Worm (Caenorhabditis elegans) whole organism, L2 larva: ENCODE results near the gene fut-1.

Experiments
- C34F6.9 ChIP-seq: fragments of 150-350 bp; optimal IDR thresholded peaks from 2 replicates; lab custom pipeline; 2014; ENCODE audit warnings: missing biosample characterization, missing genetic modification characterization
- F13H6.1 ChIP-seq: sonication (generic microtip); optimal IDR thresholded peaks from 2 replicates; lab custom pipeline; 2016; ENCODE audit warnings: missing genetic modification characterization, missing compliant biosample characterization
- Y55F3AM.14 ChIP-seq: fragments of 200-800 bp; sonication (Bioruptor generic); optimal IDR thresholded peaks from 2 replicates; lab custom pipeline; 2018; ENCODE audit warnings: mild to moderate bottlenecking, missing genetic modification characterization, missing compliant biosample characterization
- alr-1 ChIP-seq: fragments of 150-350 bp; optimal IDR thresholded peaks from 2 replicates; lab custom pipeline; 2014; ENCODE audit warnings: missing biosample characterization, missing genetic modification characterization
- ama-1 ChIP-seq: fragments of 150-350 bp; optimal IDR thresholded peaks from 2 replicates; lab custom pipeline; 2018; ENCODE audit warnings: inconsistent platforms
- blmp-1 ChIP-seq: sonication (generic microtip); optimal IDR thresholded peaks from 2 replicates; lab custom pipeline; 2017; ENCODE audit warnings: missing genetic modification characterization, mild to moderate bottlenecking, missing compliant biosample characterization, antibody characterized with exemption, moderate library complexity; ENCODE audit not compliant: insufficient read depth
- ceh-16 ChIP-seq: fragments of 150-350 bp; optimal IDR thresholded peaks from 2 replicates; lab custom pipeline; 2014; ENCODE audit warnings: missing biosample characterization, missing genetic modification characterization
- ceh-82 ChIP-seq: fragments of 150-350 bp; optimal IDR thresholded peaks from 2 replicates; lab custom pipeline; 2014; ENCODE audit warnings: missing biosample characterization, missing genetic modification characterization
- crh-2 ChIP-seq: sonication (generic microtip); optimal IDR thresholded peaks from 2 replicates; lab custom pipeline; 2017; ENCODE audit warnings: missing biosample characterization, missing genetic modification characterization
- egl-27 ChIP-seq: sonication (generic microtip); optimal IDR thresholded peaks from 3 replicates; lab custom pipeline; 2017; ENCODE audit warnings: missing biosample characterization, missing genetic modification reagents, missing genetic modification characterization
- fos-1 ChIP-seq: fragments of 150-350 bp; optimal IDR thresholded peaks from 2 replicates; lab custom pipeline; 2014; ENCODE audit warnings: missing biosample characterization, missing genetic modification characterization
- gmeb-1 ChIP-seq: fragments of 150-350 bp; optimal IDR thresholded peaks from 2 replicates; lab custom pipeline; 2014; ENCODE audit warnings: missing biosample characterization, missing genetic modification characterization
- lin-11 ChIP-seq: fragments of 150-350 bp; sonication (generic microtip); optimal IDR thresholded peaks from 2 replicates; lab custom pipeline; 2014; ENCODE audit warnings: missing biosample characterization, missing genetic modification characterization, inconsistent platforms, mixed read lengths
- lin-13 ChIP-seq: fragments of 150-350 bp; optimal IDR thresholded peaks from 2 replicates; lab custom pipeline; 2014; ENCODE audit warnings: missing biosample characterization, missing genetic modification reagents, missing genetic modification characterization
- lin-39 ChIP-seq: fragments of 150-350 bp; optimal IDR thresholded peaks from 2 replicates; lab custom pipeline; 2014; ENCODE audit warnings: missing biosample characterization, missing genetic modification reagents, missing genetic modification characterization
- lsy-2 ChIP-seq, 2 experiments: fragments of 150-350 bp in 1 of 2; sonication (generic microtip) in 1 of 2; optimal IDR thresholded peaks; 2 replicates each; lab custom pipeline; 2014 to 2017; ENCODE audit warnings: missing biosample characterization in 2 of 2, missing genetic modification characterization in 2 of 2
- mab-5 ChIP-seq: fragments of 150-350 bp; optimal IDR thresholded peaks from 2 replicates; lab custom pipeline; 2014; ENCODE audit warnings: missing biosample characterization, missing genetic modification characterization
- mbf-1 ChIP-seq: sonication (generic microtip); optimal IDR thresholded peaks from 2 replicates; lab custom pipeline; 2017; ENCODE audit warnings: missing biosample characterization, missing genetic modification characterization
- mdl-1 ChIP-seq, 2 experiments: fragments of 150-350 bp in 1 of 2; sonication (generic microtip) in 1 of 2; optimal IDR thresholded peaks; 2 replicates each; lab custom pipeline; 2017; ENCODE audit warnings: missing biosample characterization in 2 of 2, missing genetic modification characterization in 2 of 2
- nhr-10 ChIP-seq: sonication (generic microtip); optimal IDR thresholded peaks from 2 replicates; lab custom pipeline; 2017; ENCODE audit warnings: missing biosample characterization, missing genetic modification characterization
- nhr-11 ChIP-seq: fragments of 150-350 bp; optimal IDR thresholded peaks from 2 replicates; lab custom pipeline; 2014; ENCODE audit warnings: missing biosample characterization, missing genetic modification characterization
- nhr-12 ChIP-seq: fragments of 150-350 bp; optimal IDR thresholded peaks from 2 replicates; lab custom pipeline; 2014; ENCODE audit warnings: missing biosample characterization, missing genetic modification characterization
- nhr-129 ChIP-seq: fragments of 150-350 bp; optimal IDR thresholded peaks from 2 replicates; lab custom pipeline; 2014; ENCODE audit warnings: missing biosample characterization, missing genetic modification characterization
- nhr-21 ChIP-seq: fragments of 150-350 bp; optimal IDR thresholded peaks from 2 replicates; lab custom pipeline; 2014; ENCODE audit warnings: missing biosample characterization, missing genetic modification characterization
- nhr-23 ChIP-seq: fragments of 150-350 bp; optimal IDR thresholded peaks from 2 replicates; lab custom pipeline; 2014; ENCODE audit warnings: missing biosample characterization, missing genetic modification reagents, missing genetic modification characterization
- nhr-25 ChIP-seq: fragments of 150-350 bp; sonication (generic microtip); optimal IDR thresholded peaks from 3 replicates; lab custom pipeline; 2014; ENCODE audit warnings: missing biosample characterization, missing genetic modification characterization
- nhr-6 ChIP-seq: fragments of 150-350 bp; optimal IDR thresholded peaks from 2 replicates; lab custom pipeline; 2014; ENCODE audit warnings: missing biosample characterization, missing genetic modification characterization
- peb-1 ChIP-seq: fragments of 150-350 bp; optimal IDR thresholded peaks from 2 replicates; lab custom pipeline; 2014; ENCODE audit warnings: missing biosample characterization, missing genetic modification characterization
- sem-4 ChIP-seq: fragments of 150-350 bp; optimal IDR thresholded peaks from 2 replicates; lab custom pipeline; 2014; ENCODE audit warnings: missing biosample characterization, missing genetic modification reagents, missing genetic modification characterization
- sma-3 ChIP-seq: sonication (generic microtip); optimal IDR thresholded peaks from 2 replicates; lab custom pipeline; 2016; ENCODE audit warnings: missing genetic modification reagents, missing genetic modification characterization, missing compliant biosample characterization
- sma-9 ChIP-seq, 2 experiments: fragments of 150-350 bp in 1 of 2; sonication (generic microtip) in 1 of 2; optimal IDR thresholded peaks; 2 replicates each; lab custom pipeline; 2014 to 2016; ENCODE audit warnings: missing genetic modification characterization in 2 of 2, mild to moderate bottlenecking in 1 of 2, missing biosample characterization in 1 of 2, missing compliant biosample characterization in 1 of 2, missing genetic modification reagents in 1 of 2, moderate library complexity in 1 of 2
- snpc-4 ChIP-seq: fragments of 150-350 bp; optimal IDR thresholded peaks from 2 replicates; lab custom pipeline; 2014; ENCODE audit warnings: missing biosample characterization, missing genetic modification characterization
- unc-39 ChIP-seq: fragments of 150-350 bp; optimal IDR thresholded peaks from 2 replicates; lab custom pipeline; 2014; ENCODE audit warnings: missing biosample characterization, missing genetic modification characterization
- unc-62 ChIP-seq: fragments of 150-350 bp; optimal IDR thresholded peaks from 2 replicates; lab custom pipeline; 2014; ENCODE audit warnings: missing biosample characterization, missing genetic modification reagents, missing genetic modification characterization
- ztf-4 ChIP-seq: fragments of 150-350 bp; optimal IDR thresholded peaks from 2 replicates; lab custom pipeline; 2014; ENCODE audit warnings: missing biosample characterization, missing genetic modification characterization

The fut-1 gene

ce11 chrII:8742972-8743371 lies 16.4 kb downstream of the fut-1 start:
- TF ChIP-seq C34F6.9 (tag; lab: Kevin White, UChicago): peak; percentile 34
- no peak for TF ChIP-seq ceh-16 (tag; lab: Kevin White, UChicago)
- TF ChIP-seq ceh-82 (tag; lab: Kevin White, UChicago): no peak
- TF ChIP-seq lsy-2 (tag; optimal IDR thresholded peaks at IDR 0.05; lab: Kevin White, UChicago): peak in 1 of 2 experiments; percentile 49
- TF ChIP-seq sma-3 (GFP tag; lab: Kevin White, UChicago): no peak
- no peak for TF ChIP-seq lin-39 (tag; lab: Kevin White, UChicago)
- TF ChIP-seq lin-13 (GFP tag; lab: Kevin White, UChicago): peak; percentile 14
- TF ChIP-seq nhr-10 (tag; lab: Kevin White, UChicago): no peak
- TF ChIP-seq lin-11: peak; percentile 26

ce11 chrII:8742006-8742847 lies 17.2 kb downstream of the fut-1 start:
- TF ChIP-seq mbf-1: no peak
- no peak for TF ChIP-seq nhr-10 (tag; lab: Kevin White, UChicago)
- TF ChIP-seq fos-1 (tag; lab: Kevin White, UChicago): peak; percentile 18
- peak; percentile 16 for TF ChIP-seq sem-4
- peak; percentile 14 for TF ChIP-seq mab-5
- peak; percentile 95 for TF ChIP-seq nhr-21 (tag; lab: Kevin White, UChicago)
- TF ChIP-seq nhr-129 (tag; lab: Kevin White, UChicago): peak; percentile 58
- TF ChIP-seq sma-3 (GFP tag; lab: Kevin White, UChicago): no peak
- TF ChIP-seq mdl-1 (tag; optimal IDR thresholded peaks at IDR 0.05; lab: Kevin White, UChicago): peak; percentile 89 to 90
- peak; percentile 14 for TF ChIP-seq lin-13 (GFP tag; lab: Kevin White, UChicago)
- TF ChIP-seq nhr-25: peak; percentile 95
- TF ChIP-seq nhr-6 (tag; lab: Kevin White, UChicago): peak; percentile 27
- TF ChIP-seq peb-1 (tag; lab: Kevin White, UChicago): no peak
- TF ChIP-seq F13H6.1 (tag; lab: Kevin White, UChicago): peak; percentile 38
- peak; percentile 66 for TF ChIP-seq gmeb-1 (tag; lab: Kevin White, UChicago)
- peak; percentile 22 for TF ChIP-seq C34F6.9 (tag; lab: Kevin White, UChicago)
- peak; percentile 73 for TF ChIP-seq Y55F3AM.14
- no peak for TF ChIP-seq nhr-11
- TF ChIP-seq snpc-4 (tag; lab: Kevin White, UChicago): no peak
- TF ChIP-seq ceh-82 (tag; lab: Kevin White, UChicago): no peak
- peak in 1 of 2 experiments; percentile 72 for TF ChIP-seq lsy-2 (tag; optimal IDR thresholded peaks at IDR 0.05; lab: Kevin White, UChicago)
- no peak for TF ChIP-seq unc-62
- TF ChIP-seq nhr-23: no peak
- TF ChIP-seq sma-9 (GFP tag; optimal IDR thresholded peaks at IDR 0.05; lab: Kevin White, UChicago): peak; percentile 98
- TF ChIP-seq sma-9 (tag; optimal IDR thresholded peaks at IDR 0.05; lab: Kevin White, UChicago): no peak
- TF ChIP-seq crh-2: peak; percentile 43
- TF ChIP-seq nhr-12 (tag; lab: Kevin White, UChicago): no peak
- TF ChIP-seq egl-27: peak; percentile 38
- TF ChIP-seq blmp-1: peak; percentile 78
- TF ChIP-seq, all 48 proteins: peak for 18

ce11 chrII:8741277-8741676 lies 18.1 kb downstream of the fut-1 start:
- peak; percentile 29 for TF ChIP-seq nhr-6 (tag; lab: Kevin White, UChicago)
- peak; percentile 42 for TF ChIP-seq fos-1 (tag; lab: Kevin White, UChicago)
- TF ChIP-seq lin-13 (GFP tag; lab: Kevin White, UChicago): peak; percentile 1
- TF ChIP-seq ama-1 (lab: Kevin White, UChicago): peak; percentile 28
- TF ChIP-seq F13H6.1 (tag; lab: Kevin White, UChicago): peak; percentile 62
- peak; percentile 15 for TF ChIP-seq ztf-4 (tag; lab: Kevin White, UChicago)
- TF ChIP-seq blmp-1: no peak
- peak in 1 of 2 experiments; percentile 74 for TF ChIP-seq mdl-1 (tag; optimal IDR thresholded peaks at IDR 0.05; lab: Kevin White, UChicago)
- TF ChIP-seq nhr-129 (tag; lab: Kevin White, UChicago): peak; percentile 70
- TF ChIP-seq lsy-2 (tag; optimal IDR thresholded peaks at IDR 0.05; lab: Kevin White, UChicago): peak in 1 of 2 experiments; percentile 48
- TF ChIP-seq C34F6.9 (tag; lab: Kevin White, UChicago): peak; percentile 26
- TF ChIP-seq alr-1 (tag; lab: Kevin White, UChicago): no peak
- TF ChIP-seq unc-39 (tag; lab: Kevin White, UChicago): no peak
- peak; percentile 97 for TF ChIP-seq sma-9 (GFP tag; optimal IDR thresholded peaks at IDR 0.05; lab: Kevin White, UChicago)
- TF ChIP-seq sma-9 (tag; optimal IDR thresholded peaks at IDR 0.05; lab: Kevin White, UChicago): no peak
- no peak for TF ChIP-seq gmeb-1 (tag; lab: Kevin White, UChicago)
- TF ChIP-seq sem-4: no peak
